Fruit fly (Drosophila melanogaster) whole organism, pupa: ENCODE results near the gene CG6126.

Source experiments
- CG10348 ChIP-seq: fragments of 200-800 bp; sonication (Bioruptor generic); IDR thresholded peaks from 2 replicates; pipeline ENCODE4 v1.3.6; 2022; ENCODE audit warnings: missing biosample characterization, missing genetic modification characterization
- CG12605 ChIP-seq: fragments of 200-800 bp; sonication (Bioruptor generic); IDR thresholded peaks from 2 replicates; pipeline ENCODE4 v1.3.6; 2022; ENCODE audit warnings: missing biosample characterization, missing genetic modification characterization
- CG13204 ChIP-seq: fragments of 200-800 bp; sonication (Bioruptor generic); optimal IDR thresholded peaks from 2 replicates; lab custom pipeline; 2018; ENCODE audit warnings: missing biosample characterization, mild to moderate bottlenecking, missing genetic modification characterization, moderate library complexity
- CG14655 ChIP-seq: fragments of 200-800 bp; sonication (Bioruptor generic); optimal IDR thresholded peaks from 3 replicates; lab custom pipeline; 2017; ENCODE audit warnings: mild to moderate bottlenecking, missing biosample characterization, missing genetic modification reagents, missing genetic modification characterization
- CG15710 ChIP-seq: fragments of 200-800 bp; sonication (Bioruptor generic); optimal IDR thresholded peaks from 2 replicates; lab custom pipeline; 2018; ENCODE audit warnings: missing biosample characterization, mild to moderate bottlenecking, missing genetic modification characterization, moderate library complexity
- CG17806 ChIP-seq: fragments of 200-800 bp; sonication (Bioruptor generic); optimal IDR thresholded peaks from 2 replicates; lab custom pipeline; 2018; ENCODE audit warnings: missing biosample characterization, mild to moderate bottlenecking, missing genetic modification characterization, moderate library complexity
- CG32121 ChIP-seq: fragments of 200-800 bp; sonication (Bioruptor generic); IDR thresholded peaks from 2 replicates; pipeline ENCODE4 v1.3.6; 2022; ENCODE audit warnings: missing biosample characterization, missing genetic modification characterization
- CG34367 ChIP-seq: fragments of 200-800 bp; sonication (Bioruptor generic); optimal IDR thresholded peaks from 2 replicates; lab custom pipeline; 2018; ENCODE audit warnings: missing biosample characterization, mild to moderate bottlenecking, missing genetic modification characterization
- CG4496 ChIP-seq: fragments of 200-800 bp; sonication (Bioruptor generic); IDR thresholded peaks from 3 replicates; pipeline ENCODE4 v1.3.6; 2022; ENCODE audit warnings: missing biosample characterization, missing genetic modification characterization
- CG8159 ChIP-seq: fragments of 200-800 bp; sonication (Bioruptor generic); optimal IDR thresholded peaks from 3 replicates; lab custom pipeline; 2018; ENCODE audit warnings: missing biosample characterization, mild to moderate bottlenecking, missing genetic modification characterization, moderate library complexity
- CG8301 ChIP-seq: fragments of 200-800 bp; sonication (Bioruptor generic); optimal IDR thresholded peaks from 2 replicates; lab custom pipeline; 2018; ENCODE audit warnings: missing biosample characterization, mild to moderate bottlenecking, missing genetic modification characterization
- CG9948 ChIP-seq: fragments of 200-800 bp; sonication (Bioruptor generic); optimal IDR thresholded peaks from 2 replicates; lab custom pipeline; 2018; ENCODE audit warnings: missing biosample characterization, mild to moderate bottlenecking, missing genetic modification characterization, moderate library complexity
- D1 ChIP-seq: fragments of 200-800 bp; sonication (Bioruptor generic); optimal IDR thresholded peaks from 2 replicates; lab custom pipeline; 2018; ENCODE audit warnings: missing biosample characterization, mild to moderate bottlenecking, missing genetic modification characterization, moderate library complexity
- EcR ChIP-seq: fragments of 200-800 bp; sonication (Bioruptor generic); optimal IDR thresholded peaks from 3 replicates; lab custom pipeline; 2019; ENCODE audit warnings: missing biosample characterization, missing genetic modification characterization, mild to moderate bottlenecking, moderate library complexity, missing genetic modification reagents
- Ets98B ChIP-seq: fragments of 200-800 bp; sonication (Bioruptor generic); IDR thresholded peaks from 2 replicates; pipeline ENCODE4 v1.3.6; 2022; ENCODE audit warnings: missing biosample characterization, missing genetic modification characterization
- Pif1A ChIP-seq: fragments of 200-800 bp; sonication (Bioruptor generic); optimal IDR thresholded peaks from 3 replicates; lab custom pipeline; 2016; ENCODE audit warnings: missing biosample characterization, missing genetic modification characterization
- Pif1B ChIP-seq: fragments of 200-800 bp; sonication (Bioruptor generic); optimal IDR thresholded peaks from 3 replicates; lab custom pipeline; 2016; ENCODE audit warnings: missing biosample characterization, missing genetic modification characterization
- Snoo ChIP-seq: fragments of 200-800 bp; sonication (Bioruptor generic); optimal IDR thresholded peaks from 3 replicates; lab custom pipeline; 2017; ENCODE audit warnings: missing biosample characterization, mild to moderate bottlenecking, missing genetic modification characterization, inconsistent platforms
- fd96Ca ChIP-seq: fragments of 200-800 bp; sonication (Bioruptor generic); IDR thresholded peaks from 3 replicates; pipeline ENCODE4 v1.3.6; 2022; ENCODE audit warnings: missing biosample characterization, missing genetic modification characterization
- gl ChIP-seq: fragments of 200-800 bp; sonication (Bioruptor generic); optimal IDR thresholded peaks from 2 replicates; lab custom pipeline; 2018; ENCODE audit warnings: missing biosample characterization, mild to moderate bottlenecking, missing genetic modification characterization
- rn ChIP-seq: fragments of 200-800 bp; sonication (Bioruptor generic); IDR thresholded peaks from 2 replicates; pipeline ENCODE4 v1.3.6; 2022; ENCODE audit warnings: missing biosample characterization, missing genetic modification characterization

The CG6126 gene

DNA sequence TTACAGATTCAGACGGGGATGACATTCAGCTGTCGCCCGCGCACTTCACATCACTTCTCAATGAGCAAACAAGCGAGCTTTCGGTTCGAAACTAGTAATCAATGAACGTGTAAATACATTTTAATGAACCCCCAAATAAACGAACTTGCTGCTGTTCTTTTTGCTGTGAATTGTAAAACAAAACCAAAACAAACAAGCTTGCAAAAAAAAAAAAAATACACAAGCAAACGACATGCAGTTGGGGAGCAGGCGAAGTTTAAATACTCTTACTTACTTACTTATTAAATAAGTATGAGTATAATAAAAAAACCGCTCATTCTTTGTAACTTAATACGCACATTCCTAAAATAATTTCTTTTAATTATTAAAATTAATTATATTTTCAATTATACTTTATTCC lies 48.6 kb downstream of the CG6126 start:
- peak; percentile 70 for TF ChIP-seq Ets98B (GFP tag; lab: Robert Waterston, UW)
- TF ChIP-seq CG15710 (tag; lab: Kevin White, UChicago) = peak; percentile 34
- TF ChIP-seq Snoo (tag; lab: Kevin White, UChicago) = peak; percentile 67
- no peak for TF ChIP-seq Pif1B (GFP tag; lab: Kevin White, UChicago)
- TF ChIP-seq CG10348 (GFP tag; lab: Robert Waterston, UW) = no peak
- no peak for TF ChIP-seq D1 (tag; lab: Kevin White, UChicago)
- TF ChIP-seq Pif1A (GFP tag; lab: Kevin White, UChicago) = peak; percentile 50
- TF ChIP-seq rn = peak; percentile 61
- TF ChIP-seq EcR (GFP tag; lab: Kevin White, UChicago) = no peak
- no peak for TF ChIP-seq CG34367
- TF ChIP-seq CG12605 = peak; percentile 80
- peak; percentile 84 for TF ChIP-seq CG32121 (GFP tag; lab: Robert Waterston, UW)
- TF ChIP-seq CG14655 (GFP tag; lab: Kevin White, UChicago) = no peak
- TF ChIP-seq fd96Ca (GFP tag; lab: Robert Waterston, UW) = 0 out of 3 replicates have a peak, but pooled peaks have one; percentile 21
- no peak for TF ChIP-seq CG9948 (tag; lab: Kevin White, UChicago)
- no peak for TF ChIP-seq CG13204 (GFP tag; lab: Kevin White, UChicago)
- no peak for TF ChIP-seq CG17806
- no peak for TF ChIP-seq gl (tag; lab: Kevin White, UChicago)
- peak; percentile 86 for TF ChIP-seq CG4496
- no peak for TF ChIP-seq CG8301 (tag; lab: Kevin White, UChicago)
- peak; percentile 15 for TF ChIP-seq CG8159 (tag; lab: Kevin White, UChicago)

DNA sequence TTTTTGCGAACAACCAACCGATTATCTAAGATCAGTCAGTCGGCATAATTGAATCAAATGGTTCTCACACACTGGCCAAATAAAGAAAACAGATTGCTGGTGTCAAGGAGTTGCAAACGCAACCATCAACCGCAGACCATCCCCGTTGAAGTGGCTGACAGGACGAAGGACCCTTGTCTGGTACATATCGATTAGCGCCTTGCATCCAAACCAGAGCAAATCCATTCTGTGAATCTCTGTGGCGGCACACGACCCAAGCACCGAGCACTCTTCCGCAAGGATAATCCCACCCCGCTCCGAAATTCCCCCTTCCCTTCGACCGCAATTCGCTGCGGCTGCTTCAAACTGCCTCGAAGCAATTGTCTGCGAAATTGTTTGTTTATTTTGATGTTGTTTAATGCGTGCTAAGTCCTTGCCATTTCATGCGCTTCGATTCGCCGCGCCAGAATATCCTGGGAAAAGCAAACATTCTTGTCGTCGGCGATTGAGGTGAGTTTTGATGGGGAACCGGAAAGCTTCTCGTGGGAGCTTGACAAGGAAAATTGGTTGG lies 49.5 kb downstream of the CG6126 start:
- TF ChIP-seq CG17806 (no peak), CG13204 (GFP tag; lab: Kevin White, UChicago) (no peak), CG15710 (tag; lab: Kevin White, UChicago) (no peak), CG32121 (GFP tag; lab: Robert Waterston, UW) (no peak), CG8301 (tag; lab: Kevin White, UChicago) (no peak), rn (no peak), CG12605 (no peak), D1 (tag; lab: Kevin White, UChicago) (no peak), CG9948 (tag; lab: Kevin White, UChicago) (no peak), Snoo (tag; lab: Kevin White, UChicago) (no peak), Pif1A (GFP tag; lab: Kevin White, UChicago) (no peak)

DNA sequence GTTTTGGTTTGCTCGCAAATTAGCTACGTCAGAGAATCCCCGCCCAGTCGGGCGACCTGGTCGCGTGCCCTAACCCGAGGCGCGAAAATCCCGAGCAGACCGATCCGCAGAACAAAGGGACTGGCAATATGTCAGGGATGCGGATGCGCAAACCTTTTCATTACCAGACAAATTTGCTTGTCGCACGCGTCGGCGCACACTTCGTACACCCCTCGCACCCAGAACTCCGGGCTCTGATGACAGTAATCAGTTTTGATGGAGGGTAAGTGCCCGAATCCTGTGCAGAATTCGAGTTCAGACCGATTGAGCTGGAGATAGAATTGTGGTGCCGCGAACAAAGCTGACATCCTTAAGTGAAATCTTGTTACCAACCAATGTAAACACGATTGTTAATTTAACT lies 50.5 kb downstream of the CG6126 start:
- TF ChIP-seq Pif1A (GFP tag; lab: Kevin White, UChicago) = no peak
- peak; percentile 25; the same call in 1 of the 2 replicates for TF ChIP-seq CG32121 (GFP tag; lab: Robert Waterston, UW)

DNA sequence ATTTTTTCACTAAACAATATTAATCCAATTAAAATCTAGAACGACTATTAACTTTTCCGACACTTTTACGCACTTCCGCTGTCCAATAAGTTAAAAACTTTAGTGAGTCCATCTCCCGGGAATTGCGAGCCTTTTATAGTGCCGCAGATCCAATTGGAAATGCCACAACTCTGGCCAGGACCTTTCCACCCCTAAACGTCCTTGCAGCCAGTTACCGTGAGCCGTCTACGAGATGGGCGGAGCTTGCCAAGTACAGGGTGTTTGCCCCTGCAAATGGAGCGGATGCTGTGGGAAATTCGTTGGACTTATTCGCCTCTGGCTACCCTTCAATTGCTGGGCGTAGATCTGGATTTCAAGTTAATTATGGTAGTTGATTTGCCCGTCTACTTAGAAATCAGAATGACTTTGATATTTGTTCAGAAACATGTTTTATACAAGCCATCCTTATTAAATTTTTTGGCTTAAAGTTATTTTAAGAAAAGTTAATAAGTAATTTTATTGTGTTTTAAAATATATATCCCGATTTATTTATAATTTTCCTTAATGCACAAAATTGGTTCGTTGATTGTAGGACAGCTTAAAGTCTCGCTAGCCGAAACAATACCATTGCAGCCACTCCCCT lies 51.5 kb downstream of the CG6126 start, which contains the start of gene Fer2:
Fer2 (minus strand) TSS at position 74 of the 622 bp plus-strand sequence.
- TF ChIP-seq CG4496 (no peak), CG15710 (tag; lab: Kevin White, UChicago) (peak; percentile 15), CG8301 (tag; lab: Kevin White, UChicago) (peak; percentile 13), CG17806 (peak; percentile 28), CG8159 (tag; lab: Kevin White, UChicago) (peak; percentile 77)

DNA sequence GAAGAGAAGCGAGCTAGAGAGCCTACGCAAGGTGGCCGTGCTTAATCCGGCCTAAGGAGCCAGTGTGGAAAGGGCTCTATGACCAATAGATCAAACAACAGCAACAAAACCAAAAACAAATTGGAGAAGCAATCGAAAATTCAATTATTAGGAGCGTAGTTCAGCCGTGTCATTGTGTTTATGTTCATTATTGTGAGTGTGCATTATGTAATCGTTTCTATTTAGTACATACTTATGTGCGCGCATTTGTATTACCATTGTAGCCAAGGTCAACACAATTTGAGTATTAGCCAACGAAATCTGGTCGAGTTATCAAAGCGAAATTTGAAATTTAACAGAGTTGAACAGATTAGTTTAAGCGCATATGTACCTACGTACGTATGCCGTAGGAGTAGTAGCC lies 54.2 kb downstream of the CG6126 start:
- no peak for TF ChIP-seq CG17806
- TF ChIP-seq Ets98B (GFP tag; lab: Robert Waterston, UW) = no peak
- no peak for TF ChIP-seq fd96Ca (GFP tag; lab: Robert Waterston, UW)
- no peak for TF ChIP-seq CG10348 (GFP tag; lab: Robert Waterston, UW)
- no peak for TF ChIP-seq CG8301 (tag; lab: Kevin White, UChicago)
- no peak for TF ChIP-seq CG9948 (tag; lab: Kevin White, UChicago)
- no peak for TF ChIP-seq EcR (GFP tag; lab: Kevin White, UChicago)
- no peak for TF ChIP-seq CG4496
- TF ChIP-seq Pif1A (GFP tag; lab: Kevin White, UChicago) = no peak
- no peak for TF ChIP-seq rn
